In the genomic region with DNA sequence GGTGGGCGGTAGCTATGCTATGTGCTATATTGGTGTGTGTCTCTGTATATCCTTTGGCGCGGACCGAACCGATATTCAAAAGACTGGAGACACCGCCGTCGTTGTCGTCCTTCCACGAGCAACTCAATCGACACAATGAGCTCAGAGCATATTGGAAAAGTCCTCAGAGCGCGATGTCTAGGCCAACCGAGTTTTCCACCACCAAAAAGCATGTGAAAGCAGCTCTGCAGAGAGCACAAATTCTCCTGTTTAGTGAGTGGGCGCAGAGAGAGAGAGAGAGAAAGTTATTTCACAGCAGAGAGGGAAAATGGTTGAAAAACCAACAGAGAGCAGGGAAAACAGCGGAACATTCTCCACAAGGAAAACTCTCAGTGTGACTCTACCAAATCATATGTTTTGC, we compare ENCODE assay signal across 1 fruit fly cellular context.
TF ChIP-seq lines count a peak whose summit lies in the region.

No protein-coding gene starts in this region.

TF ChIP-seq in whole organism, embryonic, 481 proteins besides CTCF, POLR2A, EP300 and RAD21 (continued from another document):
- TF ChIP-seq chinmo (GFP tag; IDR thresholded peaks at IDR 0.05; lab: Robert Waterston, UW; ENCODE audit: partially characterized antibody) (0 out of 4 replicates have a peak, but pooled peaks have one; percentile 20), zen2 (GFP tag; IDR thresholded peaks at IDR 0.05; lab: Robert Waterston, UW; ENCODE audit: partially characterized antibody) (peak; percentile 46; the same call in 1 of the 3 replicates), D (optimal IDR thresholded peaks at IDR 0.05; lab: Kevin White, UChicago) (peak; percentile 45), D (GFP tag; optimal IDR thresholded peaks at IDR 0.05; lab: Kevin White, UChicago) (no peak), Sin3A (optimal IDR thresholded peaks at IDR 0.05; lab: Kevin White, UChicago) (no peak), lov (optimal IDR thresholded peaks at IDR 0.05; lab: Kevin White, UChicago) (no peak), lov (GFP tag; IDR thresholded peaks at IDR 0.05; lab: Robert Waterston, UW) (0 out of 3 replicates have a peak, but pooled peaks have one; percentile 42), CG15479 (GFP tag; optimal IDR thresholded peaks at IDR 0.05; lab: Kevin White, UChicago) (no peak), tx (GFP tag; optimal IDR thresholded peaks at IDR 0.05; lab: Kevin White, UChicago) (no peak), CG4820 (GFP tag; optimal IDR thresholded peaks at IDR 0.05; lab: Kevin White, UChicago) (no peak), eve (GFP tag; optimal IDR thresholded peaks at IDR 0.05; lab: Kevin White, UChicago) (no peak), stc (GFP tag; IDR thresholded peaks at IDR 0.05; lab: Robert Waterston, UW) (no peak), Med (GFP tag; lab: Kevin White, UChicago) (peak; percentile 55), pros (GFP tag; optimal IDR thresholded peaks at IDR 0.05; lab: Kevin White, UChicago) (peak; percentile 53), CG33213 (GFP tag; optimal IDR thresholded peaks at IDR 0.05; lab: Kevin White, UChicago) (no peak), CG8290 (GFP tag; optimal IDR thresholded peaks at IDR 0.05; lab: Kevin White, UChicago) (no peak), CG8290 (tag; optimal IDR thresholded peaks at IDR 0.05; lab: Kevin White, UChicago) (peak in 1 of 2 experiments; percentile 4), Xrp1 (GFP tag; IDR thresholded peaks at IDR 0.05; lab: Robert Waterston, UW) (no peak), repo (GFP tag; optimal IDR thresholded peaks at IDR 0.05; lab: Kevin White, UChicago) (no peak), CG34422 (GFP tag; IDR thresholded peaks at IDR 0.05; lab: Robert Waterston, UW) (peak; percentile 44; the same call in 1 of the 3 replicates), Trl (optimal IDR thresholded peaks at IDR 0.05; lab: Kevin White, UChicago) (peak; percentile 90 to 95), Trl (GFP tag; optimal IDR thresholded peaks at IDR 0.05; lab: Kevin White, UChicago) (peak; percentile 53), Mes4 (GFP tag; optimal IDR thresholded peaks at IDR 0.05; lab: Kevin White, UChicago) (no peak), ems (GFP tag; optimal IDR thresholded peaks at IDR 0.05; lab: Kevin White, UChicago) (no peak), Six4 (GFP tag; optimal IDR thresholded peaks at IDR 0.05; lab: Kevin White, UChicago) (no peak), CG12071 (GFP tag; optimal IDR thresholded peaks at IDR 0.05; lab: Kevin White, UChicago) (no peak), CG32772 (GFP tag; IDR thresholded peaks at IDR 0.05; lab: Robert Waterston, UW) (no peak), fd96Cb (tag; optimal IDR thresholded peaks at IDR 0.05; lab: Kevin White, UChicago) (no peak), CG16779 (GFP tag; IDR thresholded peaks at IDR 0.05; lab: Robert Waterston, UW) (peak; percentile 75; the same call in 1 of the 2 replicates), z (GFP tag; IDR thresholded peaks at IDR 0.05; lab: Robert Waterston, UW) (peak; percentile 80), CG8388 (GFP tag; optimal IDR thresholded peaks at IDR 0.05; lab: Kevin White, UChicago) (no peak), HmgZ (tag; optimal IDR thresholded peaks at IDR 0.05; lab: Kevin White, UChicago) (no peak), lola (GFP tag; optimal IDR thresholded peaks at IDR 0.05; lab: Kevin White, UChicago) (no peak), CG31388 (GFP tag; optimal IDR thresholded peaks at IDR 0.05; lab: Kevin White, UChicago) (no peak), al (GFP tag; IDR thresholded peaks at IDR 0.05; lab: Robert Waterston, UW) (no peak), br (optimal IDR thresholded peaks at IDR 0.05; lab: Kevin White, UChicago) (no peak), Usf (GFP tag; optimal IDR thresholded peaks at IDR 0.05; lab: Kevin White, UChicago) (no peak), Nf-YB (GFP tag; optimal IDR thresholded peaks at IDR 0.05; lab: Kevin White, UChicago) (no peak), lab (GFP tag; optimal IDR thresholded peaks at IDR 0.05; lab: Kevin White, UChicago) (peak; percentile 27), sens (GFP tag; lab: Kevin White, UChicago) (no peak), pfk (GFP tag; optimal IDR thresholded peaks at IDR 0.05; lab: Kevin White, UChicago) (peak; percentile 78), Max (GFP tag; optimal IDR thresholded peaks at IDR 0.05; lab: Kevin White, UChicago) (no peak), CG31365 (tag; optimal IDR thresholded peaks at IDR 0.05; lab: Kevin White, UChicago) (no peak), vvl (GFP tag; IDR thresholded peaks at IDR 0.05; lab: Robert Waterston, UW) (no peak; the same call in 1 of the 2 replicates), CG32532 (GFP tag; IDR thresholded peaks at IDR 0.05; lab: Robert Waterston, UW) (no peak), seq (GFP tag; IDR thresholded peaks at IDR 0.05; lab: Robert Waterston, UW) (peak; percentile 82), insv (GFP tag; optimal IDR thresholded peaks at IDR 0.05; lab: Kevin White, UChicago) (peak in 1 of 2 experiments; percentile 78), Abd-B (GFP tag; optimal IDR thresholded peaks at IDR 0.05; lab: Kevin White, UChicago) (no peak), CG15269 (tag; optimal IDR thresholded peaks at IDR 0.05; lab: Kevin White, UChicago) (no peak), nerfin-1 (tag; optimal IDR thresholded peaks at IDR 0.05; lab: Kevin White, UChicago) (peak; percentile 59), croc (GFP tag; conservative IDR thresholded peaks at IDR 0.05; lab: Robert Waterston, UW) (no peak)
